Worm (Caenorhabditis elegans) whole organism, L4 larva: Measurements from ENCODE around the gene C49C3.4.

Source experiments
- D1046.2 ChIP-seq: fragments of 200-800 bp; sonication (Bioruptor generic); IDR thresholded peaks from 2 replicates; pipeline ENCODE4 v1.3.6; 2022; ENCODE audit warnings: missing genetic modification characterization, missing compliant biosample characterization
- F10B5.3 ChIP-seq: sonication (generic microtip); optimal IDR thresholded peaks from 2 replicates; lab custom pipeline; 2016; ENCODE audit warnings: mild to moderate bottlenecking, missing genetic modification characterization, missing compliant biosample characterization
- F26F4.8 ChIP-seq: fragments of 200-800 bp; sonication (Bioruptor generic); conservative IDR thresholded peaks from 2 replicates; pipeline ENCODE4 v1.3.6; 2022; ENCODE audit warnings: missing genetic modification characterization, missing compliant biosample characterization
- F44E2.7 ChIP-seq: fragments of 200-800 bp; sonication (Bioruptor generic); IDR thresholded peaks from 2 replicates; pipeline ENCODE4 v2.1.2; 2022; ENCODE audit warnings: missing genetic modification characterization, missing compliant biosample characterization
- R02D3.7 ChIP-seq: fragments of 150-350 bp; sonication (generic microtip); optimal IDR thresholded peaks from 3 replicates; lab custom pipeline; 2014; ENCODE audit warnings: missing biosample characterization, missing genetic modification characterization
- T20F7.1 ChIP-seq: fragments of 200-800 bp; sonication (Bioruptor generic); optimal IDR thresholded peaks from 2 replicates; lab custom pipeline; 2018; ENCODE audit warnings: mild to moderate bottlenecking, missing genetic modification characterization, missing compliant biosample characterization
- Y105C5A.15 ChIP-seq: fragments of 200-800 bp; sonication (Bioruptor generic); IDR thresholded peaks from 2 replicates; pipeline ENCODE4 v1.3.6; 2022; ENCODE audit warnings: missing genetic modification characterization, missing compliant biosample characterization
- Y48G9A.11 ChIP-seq: fragments of 200-800 bp; sonication (Bioruptor generic); IDR thresholded peaks from 2 replicates; pipeline ENCODE4 v1.3.6; 2022; ENCODE audit warnings: missing genetic modification reagents, missing genetic modification characterization, missing compliant biosample characterization
- Y5F2A.4 ChIP-seq: fragments of 200-800 bp; sonication (Bioruptor generic); optimal IDR thresholded peaks from 2 replicates; lab custom pipeline; 2018; ENCODE audit warnings: mild to moderate bottlenecking, missing genetic modification characterization, missing compliant biosample characterization
- Y75B8A.6 ChIP-seq: fragments of 200-800 bp; sonication (Bioruptor generic); IDR thresholded peaks from 2 replicates; pipeline ENCODE4 v1.3.6; 2022; ENCODE audit warnings: missing genetic modification reagents, missing genetic modification characterization, missing compliant biosample characterization
- ZK337.2 ChIP-seq: fragments of 200-800 bp; sonication (Bioruptor generic); IDR thresholded peaks from 2 replicates; pipeline ENCODE4 v1.3.6; 2022; ENCODE audit warnings: missing genetic modification reagents, missing genetic modification characterization, missing compliant biosample characterization
- aha-1 ChIP-seq: fragments of 150-350 bp; peaks from one replicate; lab custom pipeline; 2014; ENCODE audit warnings: missing biosample characterization, missing genetic modification characterization
- ama-1 ChIP-seq: fragments of 150-350 bp; optimal IDR thresholded peaks from 2 replicates; lab custom pipeline; 2014; ENCODE audit warnings: inconsistent platforms, mixed read lengths
- ceh-20 ChIP-seq: fragments of 200-800 bp; sonication (Bioruptor generic); IDR thresholded peaks from 2 replicates; pipeline ENCODE4 v1.3.6; 2022; ENCODE audit warnings: missing genetic modification reagents, missing genetic modification characterization, missing compliant biosample characterization
- ceh-44 ChIP-seq: fragments of 200-800 bp; sonication (Bioruptor generic); IDR thresholded peaks from 2 replicates; pipeline ENCODE4 v1.3.6; 2022; ENCODE audit warnings: missing genetic modification reagents, missing genetic modification characterization, missing compliant biosample characterization
- ceh-62 ChIP-seq: sonication (generic microtip); optimal IDR thresholded peaks from 2 replicates; lab custom pipeline; 2017; ENCODE audit warnings: missing biosample characterization, missing genetic modification characterization
- ces-1 ChIP-seq: fragments of 150-350 bp; sonication (generic microtip); optimal IDR thresholded peaks from 4 replicates; lab custom pipeline; 2014; ENCODE audit warnings: missing biosample characterization, missing genetic modification reagents, missing genetic modification characterization
- ctbp-1 ChIP-seq: fragments of 200-800 bp; sonication (Bioruptor generic); IDR thresholded peaks from 2 replicates; pipeline ENCODE4 v1.3.6; 2022; ENCODE audit warnings: missing genetic modification reagents, missing genetic modification characterization, missing compliant biosample characterization
- daf-12 ChIP-seq: fragments of 150-350 bp; optimal IDR thresholded peaks from 2 replicates; lab custom pipeline; 2014; ENCODE audit warnings: missing biosample characterization, missing genetic modification reagents, missing genetic modification characterization
- daf-16 ChIP-seq, 3 experiments: sonication (generic microtip); optimal IDR thresholded peaks; 2 replicates each; lab custom pipeline; 2016 to 2017; ENCODE audit warnings: missing genetic modification characterization in 3 of 3, missing genetic modification reagents in 3 of 3, mild to moderate bottlenecking in 2 of 3, missing compliant biosample characterization in 2 of 3, missing biosample characterization in 1 of 3, moderate library complexity in 1 of 3
- dmd-6 ChIP-seq: fragments of 200-800 bp; sonication (Bioruptor generic); IDR thresholded peaks from 2 replicates; pipeline ENCODE4 v1.3.6; 2022; ENCODE audit warnings: missing genetic modification reagents, missing genetic modification characterization, missing compliant biosample characterization
- egl-27 ChIP-seq: sonication (generic microtip); optimal IDR thresholded peaks from 3 replicates; lab custom pipeline; 2017; ENCODE audit warnings: missing biosample characterization, missing genetic modification reagents, missing genetic modification characterization
- fkh-10 ChIP-seq: fragments of 150-350 bp; optimal IDR thresholded peaks from 2 replicates; lab custom pipeline; 2014; ENCODE audit warnings: missing biosample characterization, missing genetic modification reagents, missing genetic modification characterization
- gei-8 ChIP-seq: fragments of 200-800 bp; sonication (Bioruptor generic); optimal IDR thresholded peaks from 2 replicates; lab custom pipeline; 2018; ENCODE audit warnings: mild to moderate bottlenecking, missing genetic modification characterization, missing compliant biosample characterization
- hlh-30 ChIP-seq: sonication (generic microtip); optimal IDR thresholded peaks from 2 replicates; lab custom pipeline; 2017; ENCODE audit warnings: antibody characterized with exemption, mild to moderate bottlenecking, missing genetic modification characterization, missing compliant biosample characterization; ENCODE audit not compliant: insufficient read depth
- lim-7 ChIP-seq: fragments of 200-800 bp; sonication (Bioruptor generic); IDR thresholded peaks from 2 replicates; pipeline ENCODE4 v1.3.6; 2022; ENCODE audit warnings: missing genetic modification characterization, missing compliant biosample characterization
- lir-3 ChIP-seq: sonication (generic microtip); optimal IDR thresholded peaks from 2 replicates; lab custom pipeline; 2016; ENCODE audit warnings: mild to moderate bottlenecking, missing genetic modification characterization, missing compliant biosample characterization
- lsy-2 ChIP-seq, 2 experiments: fragments of 150-350 bp in 1 of 2; sonication (generic microtip) in 1 of 2; optimal IDR thresholded peaks; 2 replicates each; lab custom pipeline; 2014 to 2017; ENCODE audit warnings: missing biosample characterization in 2 of 2, missing genetic modification characterization in 2 of 2
- madf-5 ChIP-seq, 2 experiments: fragments of 200-800 bp; sonication (Bioruptor generic); IDR thresholded peaks; 2 replicates each; pipeline ENCODE4 v1.3.6; 2022; ENCODE audit warnings: missing compliant biosample characterization in 2 of 2, missing genetic modification characterization in 2 of 2
- madf-9 ChIP-seq: fragments of 200-800 bp; sonication (Bioruptor generic); conservative IDR thresholded peaks from 2 replicates; pipeline ENCODE4 v1.3.6; 2022; ENCODE audit warnings: missing genetic modification reagents, missing genetic modification characterization, missing compliant biosample characterization
- mdl-1 ChIP-seq, 2 experiments: fragments of 150-350 bp in 1 of 2; sonication (generic microtip) in 1 of 2; optimal IDR thresholded peaks; 2 replicates each; lab custom pipeline; 2014 to 2017; ENCODE audit warnings: missing biosample characterization in 2 of 2, missing genetic modification characterization in 2 of 2
- mep-1 ChIP-seq: fragments of 150-350 bp; sonication (generic microtip); optimal IDR thresholded peaks from 3 replicates; lab custom pipeline; 2014; ENCODE audit warnings: missing biosample characterization, missing genetic modification characterization
- mes-2 ChIP-seq: sonication (generic microtip); optimal IDR thresholded peaks from 2 replicates; lab custom pipeline; 2016; ENCODE audit warnings: missing genotype, mild to moderate bottlenecking, missing genetic modification characterization, missing compliant biosample characterization; ENCODE audit not compliant: poor library complexity, severe bottlenecking
- nhr-11 ChIP-seq: fragments of 150-350 bp; optimal IDR thresholded peaks from 2 replicates; lab custom pipeline; 2014; ENCODE audit warnings: missing biosample characterization, missing genetic modification characterization
- nhr-111 ChIP-seq: fragments of 200-800 bp; sonication (Bioruptor generic); optimal IDR thresholded peaks from 2 replicates; lab custom pipeline; 2018; ENCODE audit warnings: mild to moderate bottlenecking, missing genetic modification characterization, missing compliant biosample characterization
- nhr-237 ChIP-seq: sonication (generic microtip); optimal IDR thresholded peaks from 2 replicates; lab custom pipeline; 2017; ENCODE audit warnings: missing biosample characterization, missing genetic modification characterization
- nhr-48 ChIP-seq: sonication (generic microtip); optimal IDR thresholded peaks from 2 replicates; lab custom pipeline; 2016; ENCODE audit warnings: mild to moderate bottlenecking, missing genetic modification characterization, missing compliant biosample characterization
- nhr-76 ChIP-seq: fragments of 150-350 bp; optimal IDR thresholded peaks from 2 replicates; lab custom pipeline; 2014; ENCODE audit warnings: missing biosample characterization, missing genetic modification characterization
- php-3 ChIP-seq: fragments of 200-800 bp; sonication (Bioruptor generic); IDR thresholded peaks from 2 replicates; pipeline ENCODE4 v1.3.6; 2022; ENCODE audit warnings: missing genetic modification reagents, missing genetic modification characterization, missing compliant biosample characterization
- saeg-2 ChIP-seq: fragments of 200-800 bp; sonication (Bioruptor generic); IDR thresholded peaks from 2 replicates; pipeline ENCODE4 v1.3.6; 2022; ENCODE audit warnings: missing genetic modification reagents, missing genetic modification characterization, missing compliant biosample characterization
- set-16 ChIP-seq: fragments of 200-800 bp; sonication (Bioruptor generic); IDR thresholded peaks from 2 replicates; pipeline ENCODE4 v1.3.6; 2022; ENCODE audit warnings: missing genetic modification reagents, missing genetic modification characterization, missing compliant biosample characterization
- skn-1 ChIP-seq: fragments of 150-350 bp; optimal IDR thresholded peaks from 2 replicates; lab custom pipeline; 2014; ENCODE audit warnings: missing biosample characterization, missing genetic modification characterization
- snpc-4 ChIP-seq: fragments of 150-350 bp; optimal IDR thresholded peaks from 2 replicates; lab custom pipeline; 2014; ENCODE audit warnings: missing biosample characterization, missing genetic modification characterization
- spr-1 ChIP-seq: sonication (generic microtip); optimal IDR thresholded peaks from 2 replicates; lab custom pipeline; 2016; ENCODE audit warnings: mild to moderate bottlenecking, missing genetic modification characterization, missing compliant biosample characterization
- spr-3 ChIP-seq: fragments of 200-800 bp; sonication (Bioruptor generic); optimal IDR thresholded peaks from 2 replicates; lab custom pipeline; 2018; ENCODE audit warnings: mild to moderate bottlenecking, missing genetic modification characterization, missing compliant biosample characterization
- tag-97 ChIP-seq: fragments of 200-800 bp; sonication (Bioruptor generic); IDR thresholded peaks from 2 replicates; pipeline ENCODE4 v1.3.6; 2022; ENCODE audit warnings: missing genetic modification characterization, missing compliant biosample characterization
- unc-39 ChIP-seq: sonication (generic microtip); optimal IDR thresholded peaks from 2 replicates; lab custom pipeline; 2017; ENCODE audit warnings: missing biosample characterization, missing genetic modification characterization
- vab-7 ChIP-seq: fragments of 200-800 bp; sonication (Bioruptor generic); IDR thresholded peaks from 2 replicates; pipeline ENCODE4 v1.3.6; 2022; ENCODE audit warnings: missing genetic modification reagents, missing genetic modification characterization, missing compliant biosample characterization
- zag-1 ChIP-seq: fragments of 150-350 bp; optimal IDR thresholded peaks from 2 replicates; lab custom pipeline; 2014; ENCODE audit warnings: missing biosample characterization, missing genetic modification characterization
- zfp-2 ChIP-seq: sonication (generic microtip); optimal IDR thresholded peaks from 2 replicates; lab custom pipeline; 2016; ENCODE audit warnings: mild to moderate bottlenecking, missing genetic modification characterization, missing compliant biosample characterization
- zip-11 ChIP-seq: fragments of 200-800 bp; sonication (Bioruptor generic); IDR thresholded peaks from 2 replicates; pipeline ENCODE4 v1.3.6; 2022; ENCODE audit warnings: missing genetic modification characterization, missing compliant biosample characterization

Gene C49C3.4

DNA sequence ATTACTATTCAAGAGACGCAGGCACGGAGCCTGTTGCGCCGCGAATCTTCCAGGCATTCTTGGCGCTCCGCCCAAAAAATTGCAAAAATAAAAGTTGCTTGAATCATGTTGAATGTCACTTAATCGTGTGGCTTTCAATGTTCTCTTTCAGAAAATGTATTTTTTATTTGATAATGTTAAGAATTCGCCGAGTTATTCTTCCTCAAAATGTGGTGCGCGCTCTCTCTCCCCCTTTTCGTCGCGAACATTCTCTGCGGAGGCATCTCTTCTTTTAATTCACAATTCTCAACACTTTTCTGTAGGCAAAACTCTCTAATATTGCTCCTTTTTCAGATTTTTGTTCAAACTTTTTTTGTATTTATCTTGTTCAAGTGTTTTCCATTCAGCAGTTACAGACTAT lies 42.2 kb upstream of the C49C3.4 start (continued):
- TF ChIP-seq F26F4.8 (GFP tag; lab: Robert Waterston, UW) (no peak), fkh-10 (GFP tag; lab: Kevin White, UChicago) (peak; percentile 99), ces-1 (GFP tag; lab: Kevin White, UChicago) (peak; percentile 89), ceh-62 (tag; lab: Kevin White, UChicago) (no peak), nhr-76 (tag; lab: Kevin White, UChicago) (peak; percentile 78), hlh-30 (tag; lab: Kevin White, UChicago) (peak; percentile 85), tag-97 (GFP tag; lab: Robert Waterston, UW) (no peak), daf-12 (tag; lab: Kevin White, UChicago) (no peak), mdl-1 (tag; optimal IDR thresholded peaks at IDR 0.05; lab: Kevin White, UChicago) (peak; percentile 47 to 79), Y48G9A.11 (peak; percentile 86), ama-1 (no peak), madf-9 (peak; percentile 88), snpc-4 (tag; lab: Kevin White, UChicago) (peak; percentile 27), saeg-2 (GFP tag; lab: Robert Waterston, UW) (peak; percentile 88), dmd-6 (peak; percentile 97), gei-8 (peak; percentile 91), lim-7 (GFP tag; lab: Robert Waterston, UW) (no peak), set-16 (peak; percentile 65), F44E2.7 (GFP tag; lab: Robert Waterston, UW) (0 out of 2 replicates have a peak, but pooled peaks have one; percentile 57), F10B5.3 (tag; lab: Kevin White, UChicago) (peak; percentile 78), nhr-237 (tag; lab: Kevin White, UChicago) (peak; percentile 22), mep-1 (tag; lab: Kevin White, UChicago) (peak; percentile 99), ceh-44 (peak; percentile 50; the same call in 1 of the 2 replicates), Y75B8A.6 (peak; percentile 89), mes-2 (tag; lab: Kevin White, UChicago) (peak; percentile 89), lsy-2 (tag; optimal IDR thresholded peaks at IDR 0.05; lab: Kevin White, UChicago) (peak; percentile 91 to 95), unc-39 (tag; lab: Kevin White, UChicago) (no peak), Y105C5A.15 (GFP tag; lab: Robert Waterston, UW) (peak; percentile 50; the same call in 1 of the 2 replicates), lir-3 (no peak), nhr-48 (tag; lab: Kevin White, UChicago) (peak; percentile 92), php-3 (peak; percentile 55), zfp-2 (tag; lab: Kevin White, UChicago) (peak; percentile 86), R02D3.7 (tag; lab: Kevin White, UChicago) (no peak), ZK337.2 (GFP tag; lab: Robert Waterston, UW) (0 out of 2 replicates have a peak, but pooled peaks have one; percentile 32), egl-27 (no peak), zag-1 (tag; lab: Kevin White, UChicago) (peak; percentile 79), T20F7.1 (GFP tag; lab: Kevin White, UChicago) (peak; percentile 90), daf-16 (GFP tag; optimal IDR thresholded peaks at IDR 0.05; lab: Kevin White, UChicago) (peak; percentile 10 to 80), daf-16 (tag; optimal IDR thresholded peaks at IDR 0.05; lab: Kevin White, UChicago) (peak; percentile 39), Y5F2A.4 (peak; percentile 55), spr-3 (GFP tag; lab: Kevin White, UChicago) (peak; percentile 81), zip-11 (GFP tag; lab: Robert Waterston, UW) (0 out of 2 replicates have a peak, but pooled peaks have one; percentile 24), madf-5 (GFP tag; IDR thresholded peaks at IDR 0.05; lab: Robert Waterston, UW) (peak; percentile 12 to 82; a peak in 2 of 4 replicates), nhr-111 (GFP tag; lab: Kevin White, UChicago) (no peak), ctbp-1 (GFP tag; lab: Robert Waterston, UW) (peak; percentile 88), vab-7 (peak; percentile 92), aha-1 (tag; lab: Kevin White, UChicago) (peak; percentile 99), D1046.2 (GFP tag; lab: Robert Waterston, UW) (peak; percentile 95), spr-1 (tag; lab: Kevin White, UChicago) (peak; percentile 92), ceh-20 (GFP tag; lab: Robert Waterston, UW) (peak; percentile 96), skn-1 (tag; lab: Kevin White, UChicago) (peak; percentile 76), nhr-11 (tag; lab: Kevin White, UChicago) (peak; percentile 99)
